Worm (Caenorhabditis elegans): ENCODE measurements around the gene srsx-34.

ce11 chrV:9009175-9009574, 26.6 kb upstream of the srsx-34 start, which contains the start of gene srx-2:
- TF ChIP-seq elt-1 (tag; optimal IDR thresholded peaks at IDR 0.05; ENCODE audit: borderline replicate concordance, insufficient read depth) (no peak), M03D4.4 (tag; optimal IDR thresholded peaks at IDR 0.05) (no peak)

Data from whole organism, mixed stage, embryonic.